Fruit fly (Drosophila melanogaster) whole organism, embryonic: ENCODE results near the gene CG46059.

Source experiments
- Atf3 ChIP-seq: fragments of 200-800 bp; sonication (Bioruptor generic); optimal IDR thresholded peaks from 3 replicates; lab custom pipeline; 2016; ENCODE audit warnings: missing biosample characterization, missing genetic modification characterization
- CG10274 ChIP-seq: fragments of 200-800 bp; sonication (Bioruptor generic); optimal IDR thresholded peaks from 3 replicates; lab custom pipeline; 2017; ENCODE audit warnings: missing biosample characterization, mild to moderate bottlenecking, missing genetic modification characterization
- CG10462 ChIP-seq: fragments of 200-800 bp; sonication (Bioruptor generic); optimal IDR thresholded peaks from 2 replicates; lab custom pipeline; 2016; ENCODE audit warnings: missing biosample characterization, missing genetic modification characterization
- CG11247 ChIP-seq: fragments of 200-800 bp; sonication (Bioruptor generic); IDR thresholded peaks from 2 replicates; pipeline ENCODE4 v1.3.6; 2022; ENCODE audit warnings: missing biosample characterization, missing genetic modification characterization
- CG11398 ChIP-seq: fragments of 200-800 bp; sonication (Bioruptor generic); optimal IDR thresholded peaks from 2 replicates; lab custom pipeline; 2016; ENCODE audit warnings: missing biosample characterization, missing genetic modification characterization
- CG12236 ChIP-seq: fragments of 200-800 bp; sonication (Bioruptor generic); optimal IDR thresholded peaks from 2 replicates; lab custom pipeline; 2016; ENCODE audit warnings: missing biosample characterization, missing genetic modification characterization
- CG13123 ChIP-seq: fragments of 200-800 bp; sonication (Bioruptor generic); optimal IDR thresholded peaks from 2 replicates; lab custom pipeline; 2016; ENCODE audit warnings: missing biosample characterization, missing genetic modification characterization
- CG15696 ChIP-seq: fragments of 200-800 bp; sonication (Bioruptor generic); optimal IDR thresholded peaks from 2 replicates; lab custom pipeline; 2019; ENCODE audit warnings: missing biosample characterization, mild to moderate bottlenecking, missing genetic modification characterization, moderate library complexity
- CG16779 ChIP-seq: fragments of 200-800 bp; sonication (Bioruptor generic); IDR thresholded peaks from 2 replicates; pipeline ENCODE4 v1.3.6; 2022; ENCODE audit warnings: missing biosample characterization, missing genetic modification characterization
- CG18262 ChIP-seq: fragments of 200-800 bp; optimal IDR thresholded peaks from 3 replicates; lab custom pipeline; 2019; ENCODE audit warnings: missing biosample characterization, mild to moderate bottlenecking, missing genetic modification characterization, moderate library complexity
- CG1832 ChIP-seq: fragments of 200-800 bp; sonication (Bioruptor generic); optimal IDR thresholded peaks from 2 replicates; lab custom pipeline; 2017; ENCODE audit warnings: missing biosample characterization, mild to moderate bottlenecking, missing genetic modification characterization, inconsistent platforms
- CG30431 ChIP-seq: fragments of 200-800 bp; sonication (Bioruptor generic); optimal IDR thresholded peaks from 2 replicates; lab custom pipeline; 2017; ENCODE audit warnings: missing biosample characterization, missing genetic modification characterization
- CG3163 ChIP-seq: fragments of 200-800 bp; sonication (Bioruptor generic); optimal IDR thresholded peaks from 3 replicates; lab custom pipeline; 2016; ENCODE audit warnings: missing biosample characterization, missing genetic modification characterization
- CG3847 ChIP-seq: fragments of 200-800 bp; sonication (Bioruptor generic); IDR thresholded peaks from 2 replicates; pipeline ENCODE4 v1.3.6; 2022; ENCODE audit warnings: missing biosample characterization, missing genetic modification characterization
- CG43689 ChIP-seq: fragments of 200-800 bp; sonication (Bioruptor generic); IDR thresholded peaks from 2 replicates; pipeline ENCODE4 v1.3.6; 2022; ENCODE audit warnings: missing biosample characterization, missing genetic modification characterization
- CG4424 ChIP-seq: fragments of 200-800 bp; sonication (Bioruptor generic); optimal IDR thresholded peaks from 3 replicates; lab custom pipeline; 2016; ENCODE audit warnings: missing biosample characterization, missing genetic modification characterization
- CG4617 ChIP-seq: fragments of 200-800 bp; sonication (Bioruptor generic); optimal IDR thresholded peaks from 3 replicates; lab custom pipeline; 2016; ENCODE audit warnings: missing biosample characterization, missing genetic modification characterization, borderline replicate concordance
- CG7372 ChIP-seq: fragments of 200-800 bp; sonication (Bioruptor generic); IDR thresholded peaks from 2 replicates; pipeline ENCODE4 v1.3.6; 2022; ENCODE audit warnings: missing biosample characterization, missing genetic modification characterization
- CG7928 ChIP-seq: fragments of 200-800 bp; sonication (Bioruptor generic); optimal IDR thresholded peaks from 2 replicates; lab custom pipeline; 2017; ENCODE audit warnings: missing biosample characterization, mild to moderate bottlenecking, missing genetic modification characterization
- CG9437 ChIP-seq: fragments of 200-800 bp; sonication (Bioruptor generic); optimal IDR thresholded peaks from 2 replicates; lab custom pipeline; 2018; ENCODE audit warnings: missing biosample characterization, mild to moderate bottlenecking, missing genetic modification characterization
- Dip3 ChIP-seq: fragments of 200-800 bp; sonication (Bioruptor generic); optimal IDR thresholded peaks from 3 replicates; lab custom pipeline; 2016; ENCODE audit warnings: missing biosample characterization, missing genetic modification characterization
- Dref ChIP-seq: fragments of 200-800 bp; sonication (Bioruptor generic); IDR thresholded peaks from 2 replicates; pipeline ENCODE4 v1.3.6; 2022; ENCODE audit warnings: missing biosample characterization, missing genetic modification characterization
- Drgx ChIP-seq: fragments of 200-800 bp; sonication (Bioruptor generic); IDR thresholded peaks from 2 replicates; pipeline ENCODE4 v1.3.6; 2022; ENCODE audit warnings: missing biosample characterization, missing genetic modification characterization
- H2.0 ChIP-seq: fragments of 200-800 bp; sonication (Bioruptor generic); IDR thresholded peaks from 2 replicates; pipeline ENCODE4 v1.3.6; 2022; ENCODE audit warnings: missing biosample characterization, missing genetic modification characterization
- Neu2 ChIP-seq: fragments of 200-800 bp; sonication (Bioruptor generic); optimal IDR thresholded peaks from 3 replicates; lab custom pipeline; 2016; ENCODE audit warnings: missing biosample characterization, missing genetic modification characterization, borderline replicate concordance
- Oaz ChIP-seq: fragments of 200-800 bp; sonication (Bioruptor generic); IDR thresholded peaks from 2 replicates; pipeline ENCODE4 v1.3.6; 2022; ENCODE audit warnings: missing biosample characterization, missing genetic modification characterization
- Sin3A ChIP-seq: fragments of >200 bp; optimal IDR thresholded peaks from 2 replicates; lab custom pipeline; 2018
- ash1 ChIP-seq: fragments of 200-800 bp; sonication (Bioruptor generic); optimal IDR thresholded peaks from 2 replicates; lab custom pipeline; 2018; ENCODE audit warnings: missing biosample characterization, mild to moderate bottlenecking, missing genetic modification characterization
- cad ChIP-seq: fragments of >200 bp; optimal IDR thresholded peaks from 2 replicates; lab custom pipeline; 2017; ENCODE audit warnings: missing biosample characterization, missing genetic modification characterization
- chif ChIP-seq, 2 experiments: fragments of 200-800 bp; sonication (Bioruptor generic); optimal IDR thresholded peaks; 3 replicates each; lab custom pipeline; 2016; ENCODE audit warnings: missing biosample characterization in 2 of 2, missing genetic modification characterization in 2 of 2
- crp ChIP-seq, 2 experiments: fragments of 200-800 bp; sonication (Bioruptor generic); optimal IDR thresholded peaks; 2 replicates in 1 of 2; 3 replicates in 1 of 2; lab custom pipeline; 2017; ENCODE audit warnings: missing biosample characterization in 2 of 2, missing genetic modification characterization in 2 of 2, mild to moderate bottlenecking in 1 of 2, moderate library complexity in 1 of 2
- disco-r ChIP-seq: fragments of 200-800 bp; sonication (Bioruptor generic); optimal IDR thresholded peaks from 2 replicates; lab custom pipeline; 2016; ENCODE audit warnings: missing biosample characterization, missing genetic modification characterization
- emc ChIP-seq: fragments of 200-800 bp; sonication (Bioruptor generic); optimal IDR thresholded peaks from 2 replicates; lab custom pipeline; 2016; ENCODE audit warnings: missing biosample characterization, missing genetic modification characterization
- eyg ChIP-seq: fragments of 200-800 bp; sonication (Bioruptor generic); optimal IDR thresholded peaks from 3 replicates; lab custom pipeline; 2016; ENCODE audit warnings: missing biosample characterization, missing genetic modification characterization
- fd96Cb ChIP-seq: fragments of 200-800 bp; sonication (Bioruptor generic); optimal IDR thresholded peaks from 2 replicates; lab custom pipeline; 2018; ENCODE audit warnings: missing biosample characterization, mild to moderate bottlenecking, missing genetic modification characterization, moderate library complexity
- gem ChIP-seq: fragments of 200-800 bp; sonication (Bioruptor generic); optimal IDR thresholded peaks from 2 replicates; lab custom pipeline; 2019; ENCODE audit warnings: missing biosample characterization, mild to moderate bottlenecking, missing genetic modification characterization, moderate library complexity
- onecut ChIP-seq: fragments of 200-800 bp; sonication (Bioruptor generic); IDR thresholded peaks from 2 replicates; pipeline ENCODE4 v1.3.6; 2022; ENCODE audit warnings: missing biosample characterization, missing genetic modification characterization
- pb ChIP-seq: fragments of 200-800 bp; sonication (Bioruptor generic); optimal IDR thresholded peaks from 3 replicates; lab custom pipeline; 2016; ENCODE audit warnings: missing biosample characterization, missing genetic modification characterization
- peb ChIP-seq: fragments of 200-800 bp; sonication (Bioruptor generic); IDR thresholded peaks from 2 replicates; pipeline ENCODE4 v1.3.6; 2022; ENCODE audit warnings: missing biosample characterization, missing genetic modification characterization
- phol ChIP-seq: fragments of 200-800 bp; sonication (Bioruptor generic); optimal IDR thresholded peaks from 3 replicates; lab custom pipeline; 2018; ENCODE audit warnings: missing biosample characterization, mild to moderate bottlenecking, missing genetic modification characterization, moderate library complexity
- pros ChIP-seq: fragments of 200-800 bp; sonication (Bioruptor generic); optimal IDR thresholded peaks from 3 replicates; lab custom pipeline; 2019; ENCODE audit warnings: missing biosample characterization, mild to moderate bottlenecking, missing genetic modification characterization, moderate library complexity
- pum ChIP-seq: fragments of 200-800 bp; sonication (Bioruptor generic); optimal IDR thresholded peaks from 2 replicates; lab custom pipeline; 2016; ENCODE audit warnings: missing biosample characterization, missing genetic modification characterization
- ranshi ChIP-seq: fragments of 200-800 bp; sonication (Bioruptor generic); IDR thresholded peaks from 2 replicates; pipeline ENCODE4 v1.3.6; 2022; ENCODE audit warnings: missing biosample characterization, missing genetic modification characterization
- slbo ChIP-seq: fragments of 200-800 bp; sonication (Bioruptor generic); IDR thresholded peaks from 2 replicates; pipeline ENCODE4 v1.3.6; 2022; ENCODE audit warnings: missing biosample characterization, missing genetic modification characterization
- so ChIP-seq: fragments of 200-800 bp; sonication (Bioruptor generic); IDR thresholded peaks from 3 replicates; pipeline ENCODE4 v1.3.6; 2022; ENCODE audit warnings: missing biosample characterization, missing genetic modification characterization
- tna ChIP-seq: fragments of 200-800 bp; sonication (Bioruptor generic); IDR thresholded peaks from 2 replicates; pipeline ENCODE4 v1.3.6; 2022; ENCODE audit warnings: missing biosample characterization, missing genetic modification characterization; ENCODE audit not compliant: partially characterized antibody
- ttk ChIP-seq: fragments of 200-800 bp; sonication (Bioruptor generic); IDR thresholded peaks from 2 replicates; pipeline ENCODE4 v2.1.2; 2022; ENCODE audit warnings: missing biosample characterization, missing genetic modification characterization
- tup ChIP-seq: fragments of 200-800 bp; sonication (Bioruptor generic); optimal IDR thresholded peaks from 2 replicates; lab custom pipeline; 2016; ENCODE audit warnings: missing biosample characterization, mild to moderate bottlenecking, missing genetic modification characterization, moderate library complexity
- usp ChIP-seq: fragments of >200 bp; optimal IDR thresholded peaks from 2 replicates; lab custom pipeline; 2017; ENCODE audit warnings: missing biosample characterization, missing genetic modification characterization
- wor ChIP-seq: fragments of 200-800 bp; sonication (Bioruptor generic); IDR thresholded peaks from 2 replicates; pipeline ENCODE4 v1.3.6; 2022; ENCODE audit warnings: missing biosample characterization, missing genetic modification characterization
- yki ChIP-seq: fragments of >200 bp; optimal IDR thresholded peaks from 3 replicates; lab custom pipeline; 2018
- z ChIP-seq: fragments of 200-800 bp; sonication (Bioruptor generic); IDR thresholded peaks from 3 replicates; pipeline ENCODE4 v1.3.6; 2022; ENCODE audit warnings: missing biosample characterization, missing genetic modification characterization

CG46059 gene

dm6 chr2L:19196443-19197044, 13.0 kb upstream of the CG46059 start (continued):
- TF ChIP-seq wor (GFP tag; lab: Robert Waterston, UW), result peak; percentile 51
- peak; percentile 64 for TF ChIP-seq phol (tag; lab: Kevin White, UChicago)
- TF ChIP-seq eyg (GFP tag; lab: Kevin White, UChicago), result no peak
- peak; percentile 46 for TF ChIP-seq pum
- no peak for TF ChIP-seq tup
- 0 out of 2 replicates have a peak, but pooled peaks have one; percentile 46 for TF ChIP-seq ttk (GFP tag; lab: Robert Waterston, UW)
- no peak for TF ChIP-seq emc (GFP tag; lab: Kevin White, UChicago)
- no peak for TF ChIP-seq Neu2 (GFP tag; lab: Kevin White, UChicago)
- TF ChIP-seq Drgx, result peak; percentile 65
- peak; percentile 42 for TF ChIP-seq pb (GFP tag; lab: Kevin White, UChicago)
- peak; percentile 25 for TF ChIP-seq CG9437 (GFP tag; lab: Kevin White, UChicago)
- no peak for TF ChIP-seq CG43689 (GFP tag; lab: Robert Waterston, UW)
- TF ChIP-seq Dref, result no peak
- TF ChIP-seq pros (GFP tag; lab: Kevin White, UChicago), result peak; percentile 92
- no peak for TF ChIP-seq CG16779
- no peak for TF ChIP-seq CG13123
- no peak for TF ChIP-seq disco-r (GFP tag; lab: Kevin White, UChicago)
- peak; percentile 73 for TF ChIP-seq gem (tag; lab: Kevin White, UChicago)
- peak; percentile 73 for TF ChIP-seq onecut (GFP tag; lab: Robert Waterston, UW)
- TF ChIP-seq CG11247 (GFP tag; lab: Robert Waterston, UW), result peak; percentile 34; the same call in 1 of the 2 replicates
- TF ChIP-seq CG18262 (tag; lab: Kevin White, UChicago), result peak; percentile 81
- TF ChIP-seq CG10462 (GFP tag; lab: Kevin White, UChicago), result peak; percentile 27
- 0 out of 2 replicates have a peak, but pooled peaks have one; percentile 27 for TF ChIP-seq CG3847 (GFP tag; lab: Robert Waterston, UW)
- TF ChIP-seq H2.0 (GFP tag; lab: Robert Waterston, UW), result peak; percentile 55
- TF ChIP-seq Sin3A (lab: Kevin White, UChicago), result no peak
- TF ChIP-seq Oaz (GFP tag; lab: Robert Waterston, UW), result peak; percentile 39; the same call in 1 of the 2 replicates
- TF ChIP-seq CG11398 (GFP tag; lab: Kevin White, UChicago), result no peak
- no peak for TF ChIP-seq CG3163
- TF ChIP-seq Dip3, result no peak
- no peak for TF ChIP-seq CG7928 (GFP tag; lab: Kevin White, UChicago)
- TF ChIP-seq ash1 (GFP tag; lab: Kevin White, UChicago), result no peak
- peak; percentile 24 for TF ChIP-seq CG30431 (GFP tag; lab: Kevin White, UChicago)
- peak; percentile 59 for TF ChIP-seq fd96Cb (tag; lab: Kevin White, UChicago)
- peak; percentile 50 for TF ChIP-seq slbo
- no peak for TF ChIP-seq tna
- no peak for TF ChIP-seq CG4617 (GFP tag; lab: Kevin White, UChicago)
- no peak for TF ChIP-seq CG10274
- TF ChIP-seq CG7372, result peak; percentile 25; the same call in 1 of the 2 replicates
- peak; percentile 68; the same call in 1 of the 2 replicates for TF ChIP-seq ranshi (GFP tag; lab: Robert Waterston, UW)
- peak; percentile 35 to 57 for TF ChIP-seq chif (GFP tag; optimal IDR thresholded peaks at IDR 0.05; lab: Kevin White, UChicago)
- TF ChIP-seq CG12236, result no peak
- TF ChIP-seq so (GFP tag; lab: Robert Waterston, UW), result peak; percentile 59; the same call in 1 of the 3 replicates
- no peak for TF ChIP-seq cad (GFP tag; lab: Kevin White, UChicago)
- TF ChIP-seq yki (lab: Kevin White, UChicago), result no peak
- TF ChIP-seq usp (GFP tag; lab: Kevin White, UChicago), result no peak
- TF ChIP-seq CG15696, result peak; percentile 66
- TF ChIP-seq crp (GFP tag; optimal IDR thresholded peaks at IDR 0.05; lab: Kevin White, UChicago), result no peak
- peak; percentile 79 for TF ChIP-seq CG4424 (GFP tag; lab: Kevin White, UChicago)
- TF ChIP-seq z, result 0 out of 3 replicates have a peak, but pooled peaks have one; percentile 13
- peak; percentile 69 for TF ChIP-seq peb (GFP tag; lab: Robert Waterston, UW)
- peak; percentile 34 for TF ChIP-seq Atf3 (GFP tag; lab: Kevin White, UChicago)
- no peak for TF ChIP-seq CG1832 (GFP tag; lab: Kevin White, UChicago)
